Worm (Caenorhabditis elegans): Measurements from ENCODE around the gene C35A5.11.

- TF ChIP-seq egrh-3 (GFP tag; IDR thresholded peaks at IDR 0.05) (no peak), chd-7 (tag; optimal IDR thresholded peaks at IDR 0.05) (no peak), ccch-3 (GFP tag; optimal IDR thresholded peaks at IDR 0.05) (no peak), F52B5.7 (tag; optimal IDR thresholded peaks at IDR 0.05) (no peak), nfya-2 (GFP tag; IDR thresholded peaks at IDR 0.05) (no peak), ceh-27 (GFP tag; optimal IDR thresholded peaks at IDR 0.05) (no peak), F33H1.4 (GFP tag; IDR thresholded peaks at IDR 0.05) (no peak), ztf-3 (GFP tag; optimal IDR thresholded peaks at IDR 0.05) (no peak), snpc-1.3 (tag; optimal IDR thresholded peaks at IDR 0.05; ENCODE audit: insufficient read depth) (no peak), ztf-26 (tag; optimal IDR thresholded peaks at IDR 0.05) (no peak), mcd-1 (GFP tag; IDR thresholded peaks at IDR 0.05) (no peak), unc-130 (GFP tag; optimal IDR thresholded peaks at IDR 0.05) (no peak)
Observed at ce11 chrV:10483995-10484394, 18.9 kb downstream of the C35A5.11 start.

Data from whole organism, young adult.